Comparison of ENCODE assay signal across 1 fruit fly cellular context in genomic region chr2L:18377109-18377508, dm6.
A peak's percentile ranks its signal among the peaks of the same experiment; 100 is the strongest.
TF ChIP-seq lines count a peak whose summit lies in the region.

No protein-coding gene starts in this region.

TF ChIP-seq in whole organism, embryonic, 481 proteins besides CTCF, POLR2A, EP300 and RAD21 (continued from another document and continues in another):
- no peak for TF ChIP-seq MESR4 (GFP tag; optimal IDR thresholded peaks at IDR 0.05; lab: Kevin White, UChicago)
- no peak for TF ChIP-seq CG18011 (GFP tag; optimal IDR thresholded peaks at IDR 0.05; lab: Kevin White, UChicago)
- peak; percentile 14; the same call in 1 of the 3 replicates for TF ChIP-seq CG14050 (GFP tag; IDR thresholded peaks at IDR 0.05; lab: Robert Waterston, UW)
- TF ChIP-seq Awh (GFP tag; IDR thresholded peaks at IDR 0.05; lab: Robert Waterston, UW), result no peak
- TF ChIP-seq Mes4 (GFP tag; optimal IDR thresholded peaks at IDR 0.05; lab: Kevin White, UChicago), result no peak
- no peak for TF ChIP-seq CG16813 (GFP tag; IDR thresholded peaks at IDR 0.05; lab: Robert Waterston, UW; ENCODE audit: partially characterized antibody)
- TF ChIP-seq Ets65A (GFP tag; lab: Kevin White, UChicago), result peak; percentile 93
- TF ChIP-seq CG2199 (GFP tag; IDR thresholded peaks at IDR 0.05; lab: Robert Waterston, UW), result no peak
- TF ChIP-seq CG30403 (GFP tag; optimal IDR thresholded peaks at IDR 0.05; lab: Kevin White, UChicago), result peak; percentile 50
- TF ChIP-seq pzg (GFP tag; optimal IDR thresholded peaks at IDR 0.05; lab: Kevin White, UChicago), result no peak
- TF ChIP-seq CG4730 (GFP tag; IDR thresholded peaks at IDR 0.05; lab: Robert Waterston, UW), result no peak
- TF ChIP-seq stc (GFP tag; IDR thresholded peaks at IDR 0.05; lab: Robert Waterston, UW), result peak; percentile 45; the same call in 1 of the 2 replicates
- peak; percentile 48 for TF ChIP-seq CG2712 (tag; optimal IDR thresholded peaks at IDR 0.05; lab: Kevin White, UChicago)
- peak; percentile 7 for TF ChIP-seq CG1647 (GFP tag; optimal IDR thresholded peaks at IDR 0.05; lab: Kevin White, UChicago)
- peak; percentile 48 for TF ChIP-seq CG3281 (GFP tag; optimal IDR thresholded peaks at IDR 0.05; lab: Kevin White, UChicago)
- TF ChIP-seq dpn (GFP tag; optimal IDR thresholded peaks at IDR 0.05; lab: Kevin White, UChicago), result peak; percentile 29 to 52
- no peak for TF ChIP-seq ato (GFP tag; IDR thresholded peaks at IDR 0.05; lab: Robert Waterston, UW; ENCODE audit: partially characterized antibody)
- peak; percentile 54 for TF ChIP-seq cwo (GFP tag; optimal IDR thresholded peaks at IDR 0.05; lab: Kevin White, UChicago)
- peak; percentile 40 for TF ChIP-seq CG9727 (GFP tag; optimal IDR thresholded peaks at IDR 0.05; lab: Kevin White, UChicago)
- TF ChIP-seq CG10267 (tag; optimal IDR thresholded peaks at IDR 0.05; lab: Kevin White, UChicago), result peak; percentile 8
- TF ChIP-seq odd (GFP tag; optimal IDR thresholded peaks at IDR 0.05; lab: Kevin White, UChicago), result no peak
- peak; percentile 2 for TF ChIP-seq sug (tag; optimal IDR thresholded peaks at IDR 0.05; lab: Kevin White, UChicago)
- no peak for TF ChIP-seq zf30C (GFP tag; optimal IDR thresholded peaks at IDR 0.05; lab: Kevin White, UChicago)
- peak; percentile 70 for TF ChIP-seq CG2678 (tag; optimal IDR thresholded peaks at IDR 0.05; lab: Kevin White, UChicago)
- no peak for TF ChIP-seq Ada2b (GFP tag; IDR thresholded peaks at IDR 0.05; lab: Robert Waterston, UW)
- TF ChIP-seq NK7.1 (GFP tag; optimal IDR thresholded peaks at IDR 0.05; lab: Kevin White, UChicago), result no peak
- TF ChIP-seq CG6765 (GFP tag; optimal IDR thresholded peaks at IDR 0.05; lab: Kevin White, UChicago), result no peak
- TF ChIP-seq prd (optimal IDR thresholded peaks at IDR 0.05; lab: Kevin White, UChicago), result no peak
- peak; percentile 64; the same call in 2 of the 3 replicates for TF ChIP-seq prd (GFP tag; IDR thresholded peaks at IDR 0.05; lab: Robert Waterston, UW)
- TF ChIP-seq Lim3 (GFP tag; IDR thresholded peaks at IDR 0.05; lab: Robert Waterston, UW), result no peak
- TF ChIP-seq luna (GFP tag; optimal IDR thresholded peaks at IDR 0.05; lab: Kevin White, UChicago), result no peak
- peak; percentile 49 for TF ChIP-seq CG13424 (tag; optimal IDR thresholded peaks at IDR 0.05; lab: Kevin White, UChicago)
- no peak for TF ChIP-seq crol (GFP tag; IDR thresholded peaks at IDR 0.05; lab: Robert Waterston, UW)
- TF ChIP-seq Rx (GFP tag; IDR thresholded peaks at IDR 0.05; lab: Robert Waterston, UW), result peak; percentile 31; the same call in 1 of the 2 replicates
- TF ChIP-seq chm (GFP tag; IDR thresholded peaks at IDR 0.05; lab: Robert Waterston, UW), result no peak
- peak; percentile 56; the same call in 1 of the 3 replicates for TF ChIP-seq CG34422 (GFP tag; IDR thresholded peaks at IDR 0.05; lab: Robert Waterston, UW)
- no peak for TF ChIP-seq sqz (GFP tag; optimal IDR thresholded peaks at IDR 0.05; lab: Kevin White, UChicago)
- no peak for TF ChIP-seq CG1792 (GFP tag; optimal IDR thresholded peaks at IDR 0.05; lab: Kevin White, UChicago)
- TF ChIP-seq hb (GFP tag; IDR thresholded peaks at IDR 0.05; lab: Robert Waterston, UW; ENCODE audit: partially characterized antibody), result no peak
- peak; percentile 20 for TF ChIP-seq CG17385 (GFP tag; optimal IDR thresholded peaks at IDR 0.05; lab: Kevin White, UChicago)
- no peak for TF ChIP-seq CG12104 (GFP tag; optimal IDR thresholded peaks at IDR 0.05; lab: Kevin White, UChicago)
- TF ChIP-seq Atf6 (GFP tag; IDR thresholded peaks at IDR 0.05; lab: Robert Waterston, UW), result 0 out of 2 replicates have a peak, but pooled peaks have one; percentile 20
- no peak for TF ChIP-seq CG15601 (tag; optimal IDR thresholded peaks at IDR 0.05; lab: Kevin White, UChicago)
- TF ChIP-seq bowl (GFP tag; IDR thresholded peaks at IDR 0.05; lab: Robert Waterston, UW), result no peak
- peak; percentile 48 for TF ChIP-seq sisA (GFP tag; IDR thresholded peaks at IDR 0.05; lab: Robert Waterston, UW)
- TF ChIP-seq Hr51 (GFP tag; optimal IDR thresholded peaks at IDR 0.05; lab: Kevin White, UChicago), result peak in 1 of 2 experiments; percentile 72
- TF ChIP-seq CG18599 (GFP tag; optimal IDR thresholded peaks at IDR 0.05; lab: Kevin White, UChicago), result peak; percentile 80
- peak; percentile 8 for TF ChIP-seq CG18764 (GFP tag; optimal IDR thresholded peaks at IDR 0.05; lab: Kevin White, UChicago)
- no peak for TF ChIP-seq CG4707 (GFP tag; optimal IDR thresholded peaks at IDR 0.05; lab: Kevin White, UChicago)
- peak; percentile 1 for TF ChIP-seq Sry-δ (GFP tag; optimal IDR thresholded peaks at IDR 0.05; lab: Kevin White, UChicago)
- TF ChIP-seq CG7839 (tag; optimal IDR thresholded peaks at IDR 0.05; lab: Kevin White, UChicago), result peak; percentile 57
- TF ChIP-seq caup (GFP tag; optimal IDR thresholded peaks at IDR 0.05; lab: Kevin White, UChicago; ENCODE audit: severe bottlenecking), result peak; percentile 20
- peak; percentile 39 for TF ChIP-seq org-1 (GFP tag; optimal IDR thresholded peaks at IDR 0.05; lab: Kevin White, UChicago)
- no peak for TF ChIP-seq CG4617 (GFP tag; optimal IDR thresholded peaks at IDR 0.05; lab: Kevin White, UChicago; ENCODE audit: borderline replicate concordance)
- no peak for TF ChIP-seq CG14710 (tag; optimal IDR thresholded peaks at IDR 0.05; lab: Kevin White, UChicago)
- TF ChIP-seq CG15269 (tag; optimal IDR thresholded peaks at IDR 0.05; lab: Kevin White, UChicago), result peak; percentile 60
- no peak for TF ChIP-seq C15 (GFP tag; IDR thresholded peaks at IDR 0.05; lab: Robert Waterston, UW)
- TF ChIP-seq ERR (GFP tag; optimal IDR thresholded peaks at IDR 0.05; lab: Kevin White, UChicago), result peak; percentile 31
- peak; percentile 5 for TF ChIP-seq CG10147 (GFP tag; optimal IDR thresholded peaks at IDR 0.05; lab: Kevin White, UChicago)
- no peak for TF ChIP-seq fu2 (GFP tag; optimal IDR thresholded peaks at IDR 0.05; lab: Kevin White, UChicago)
- no peak for TF ChIP-seq Fer2 (tag; optimal IDR thresholded peaks at IDR 0.05; lab: Kevin White, UChicago)
- TF ChIP-seq CG3065 (GFP tag; optimal IDR thresholded peaks at IDR 0.05; lab: Kevin White, UChicago), result no peak
- TF ChIP-seq pho (GFP tag; optimal IDR thresholded peaks at IDR 0.05; lab: Kevin White, UChicago), result peak; percentile 14
- peak; percentile 16 for TF ChIP-seq sens (GFP tag; lab: Kevin White, UChicago)
- TF ChIP-seq HLH3B (GFP tag; IDR thresholded peaks at IDR 0.05; lab: Robert Waterston, UW), result 0 out of 2 replicates have a peak, but pooled peaks have one; percentile 30
- peak; percentile 30 for TF ChIP-seq ATbp (GFP tag; optimal IDR thresholded peaks at IDR 0.05; lab: Kevin White, UChicago)
- no peak for TF ChIP-seq toy (GFP tag; IDR thresholded peaks at IDR 0.05; lab: Robert Waterston, UW)
- peak; percentile 44 for TF ChIP-seq CG16863 (GFP tag; optimal IDR thresholded peaks at IDR 0.05; lab: Kevin White, UChicago)
- TF ChIP-seq Blimp-1 (GFP tag; optimal IDR thresholded peaks at IDR 0.05; lab: Kevin White, UChicago), result peak; percentile 40
- peak; percentile 26 for TF ChIP-seq Asciz (GFP tag; optimal IDR thresholded peaks at IDR 0.05; lab: Kevin White, UChicago)
- no peak for TF ChIP-seq CG6854 (GFP tag; optimal IDR thresholded peaks at IDR 0.05; lab: Kevin White, UChicago)
- TF ChIP-seq abd-A (tag; optimal IDR thresholded peaks at IDR 0.05; lab: Kevin White, UChicago), result peak; percentile 12
- TF ChIP-seq chif (GFP tag; optimal IDR thresholded peaks at IDR 0.05; lab: Kevin White, UChicago), result peak; percentile 20 to 29
- peak; percentile 8; the same call in 1 of the 2 replicates for TF ChIP-seq CG14441 (GFP tag; IDR thresholded peaks at IDR 0.05; lab: Robert Waterston, UW)
- no peak for TF ChIP-seq ash1 (GFP tag; optimal IDR thresholded peaks at IDR 0.05; lab: Kevin White, UChicago)
- TF ChIP-seq tap (tag; optimal IDR thresholded peaks at IDR 0.05; lab: Kevin White, UChicago), result peak; percentile 11
- no peak for TF ChIP-seq CG12299 (tag; optimal IDR thresholded peaks at IDR 0.05; lab: Kevin White, UChicago)
- peak; percentile 32 for TF ChIP-seq CG13296 (GFP tag; optimal IDR thresholded peaks at IDR 0.05; lab: Kevin White, UChicago)
- TF ChIP-seq CG17568 (GFP tag; optimal IDR thresholded peaks at IDR 0.05; lab: Kevin White, UChicago), result peak; percentile 17
- TF ChIP-seq CG7372 (GFP tag; IDR thresholded peaks at IDR 0.05; lab: Robert Waterston, UW), result no peak
- peak; percentile 53; the same call in 2 of the 3 replicates for TF ChIP-seq zfh1 (GFP tag; IDR thresholded peaks at IDR 0.05; lab: Robert Waterston, UW)
- TF ChIP-seq Ssrp (tag; optimal IDR thresholded peaks at IDR 0.05; lab: Kevin White, UChicago), result peak; percentile 16
- no peak for TF ChIP-seq gfzf (GFP tag; optimal IDR thresholded peaks at IDR 0.05; lab: Kevin White, UChicago)
- TF ChIP-seq Hmr (GFP tag; optimal IDR thresholded peaks at IDR 0.05; lab: Kevin White, UChicago), result peak; percentile 63
- TF ChIP-seq zen2 (GFP tag; IDR thresholded peaks at IDR 0.05; lab: Robert Waterston, UW; ENCODE audit: partially characterized antibody), result no peak
- TF ChIP-seq BtbVII (GFP tag; optimal IDR thresholded peaks at IDR 0.05; lab: Kevin White, UChicago), result peak; percentile 15
- no peak for TF ChIP-seq rib (GFP tag; IDR thresholded peaks at IDR 0.05; lab: Robert Waterston, UW)
- peak; percentile 28; the same call in 1 of the 2 replicates for TF ChIP-seq CG6689 (GFP tag; IDR thresholded peaks at IDR 0.05; lab: Robert Waterston, UW)
- no peak for TF ChIP-seq CG3726 (GFP tag; IDR thresholded peaks at IDR 0.05; lab: Robert Waterston, UW)
- 0 out of 2 replicates have a peak, but pooled peaks have one; percentile 22 for TF ChIP-seq Drgx (GFP tag; IDR thresholded peaks at IDR 0.05; lab: Robert Waterston, UW)
- TF ChIP-seq CG5180 (GFP tag; optimal IDR thresholded peaks at IDR 0.05; lab: Kevin White, UChicago), result no peak
- TF ChIP-seq az2 (GFP tag; optimal IDR thresholded peaks at IDR 0.05; lab: Kevin White, UChicago), result peak; percentile 31
- no peak for TF ChIP-seq yki (optimal IDR thresholded peaks at IDR 0.05; lab: Kevin White, UChicago)
- TF ChIP-seq CG15696 (tag; optimal IDR thresholded peaks at IDR 0.05; lab: Kevin White, UChicago), result no peak
- TF ChIP-seq gem (tag; optimal IDR thresholded peaks at IDR 0.05; lab: Kevin White, UChicago), result peak; percentile 69
- no peak for TF ChIP-seq pan (optimal IDR thresholded peaks at IDR 0.05; lab: Kevin White, UChicago)
- peak in 1 of 2 experiments; percentile 65 for TF ChIP-seq pan (GFP tag; optimal IDR thresholded peaks at IDR 0.05 in 1 of 2, IDR thresholded peaks at IDR 0.05 in 1 of 2)
- peak; percentile 58 for TF ChIP-seq unpg (GFP tag; optimal IDR thresholded peaks at IDR 0.05; lab: Kevin White, UChicago)
- no peak for TF ChIP-seq Elba2 (GFP tag; optimal IDR thresholded peaks at IDR 0.05; lab: Kevin White, UChicago)
- TF ChIP-seq Chrac-16 (GFP tag; optimal IDR thresholded peaks at IDR 0.05; lab: Kevin White, UChicago), result peak; percentile 22
- no peak for TF ChIP-seq CG2202 (tag; optimal IDR thresholded peaks at IDR 0.05; lab: Kevin White, UChicago)
- no peak for TF ChIP-seq Ravus (GFP tag; IDR thresholded peaks at IDR 0.05; lab: Robert Waterston, UW)
- TF ChIP-seq CG7745 (tag; optimal IDR thresholded peaks at IDR 0.05; lab: Kevin White, UChicago), result no peak
- TF ChIP-seq hkb (optimal IDR thresholded peaks at IDR 0.05; lab: Kevin White, UChicago), result no peak
- peak; percentile 29; the same call in 1 of the 2 replicates for TF ChIP-seq hkb (GFP tag; IDR thresholded peaks at IDR 0.05; lab: Robert Waterston, UW)
- no peak for TF ChIP-seq nerfin-2 (GFP tag; IDR thresholded peaks at IDR 0.05; lab: Robert Waterston, UW; ENCODE audit: partially characterized antibody)
- no peak for TF ChIP-seq tll (GFP tag; optimal IDR thresholded peaks at IDR 0.05; lab: Kevin White, UChicago)
- no peak for TF ChIP-seq cad (GFP tag; optimal IDR thresholded peaks at IDR 0.05; lab: Kevin White, UChicago)
- 0 out of 3 replicates have a peak, but pooled peaks have one; percentile 43 for TF ChIP-seq CG17361 (GFP tag; IDR thresholded peaks at IDR 0.05; lab: Robert Waterston, UW)
- no peak for TF ChIP-seq Nf-YB (GFP tag; optimal IDR thresholded peaks at IDR 0.05; lab: Kevin White, UChicago)
- TF ChIP-seq Sox100B (GFP tag; optimal IDR thresholded peaks at IDR 0.05; lab: Kevin White, UChicago), result peak; percentile 27
- TF ChIP-seq bab2 (GFP tag; optimal IDR thresholded peaks at IDR 0.05; lab: Kevin White, UChicago), result peak; percentile 11
- TF ChIP-seq CG12236 (GFP tag; optimal IDR thresholded peaks at IDR 0.05; lab: Kevin White, UChicago), result no peak
- TF ChIP-seq insv (GFP tag; optimal IDR thresholded peaks at IDR 0.05; lab: Kevin White, UChicago), result no peak
- TF ChIP-seq dysf (GFP tag; IDR thresholded peaks at IDR 0.05; lab: Robert Waterston, UW), result peak; percentile 72
- TF ChIP-seq Hmx (GFP tag; optimal IDR thresholded peaks at IDR 0.05; lab: Kevin White, UChicago), result no peak
- peak; percentile 56 for TF ChIP-seq Fer3 (tag; optimal IDR thresholded peaks at IDR 0.05; lab: Kevin White, UChicago)
- peak; percentile 53 for TF ChIP-seq CG17359 (tag; optimal IDR thresholded peaks at IDR 0.05; lab: Kevin White, UChicago)
- peak; percentile 69 for TF ChIP-seq Fer1 (GFP tag; optimal IDR thresholded peaks at IDR 0.05; lab: Kevin White, UChicago)
- TF ChIP-seq CG7556 (GFP tag; optimal IDR thresholded peaks at IDR 0.05; lab: Kevin White, UChicago), result peak; percentile 58
- no peak for TF ChIP-seq CG6272 (GFP tag; IDR thresholded peaks at IDR 0.05; lab: Robert Waterston, UW)
- no peak for TF ChIP-seq CG8944 (GFP tag; optimal IDR thresholded peaks at IDR 0.05; lab: Kevin White, UChicago)
- peak; percentile 31 for TF ChIP-seq chn (GFP tag; optimal IDR thresholded peaks at IDR 0.05; lab: Kevin White, UChicago)
- TF ChIP-seq tgo (GFP tag; IDR thresholded peaks at IDR 0.05; lab: Robert Waterston, UW), result peak; percentile 53; the same call in 2 of the 3 replicates
- TF ChIP-seq Optix (GFP tag; IDR thresholded peaks at IDR 0.05; lab: Robert Waterston, UW), result 0 out of 3 replicates have a peak, but pooled peaks have one; percentile 20
- TF ChIP-seq ems (GFP tag; optimal IDR thresholded peaks at IDR 0.05; lab: Kevin White, UChicago), result peak; percentile 19
- TF ChIP-seq fd102C (GFP tag; optimal IDR thresholded peaks at IDR 0.05; lab: Kevin White, UChicago), result no peak
- TF ChIP-seq CG14014 (GFP tag; IDR thresholded peaks at IDR 0.05; lab: Robert Waterston, UW), result peak; percentile 40; the same call in 1 of the 2 replicates
- TF ChIP-seq Hsf (GFP tag; optimal IDR thresholded peaks at IDR 0.05; lab: Kevin White, UChicago), result peak; percentile 35
- peak; percentile 24 for TF ChIP-seq CG12659 (GFP tag; optimal IDR thresholded peaks at IDR 0.05; lab: Kevin White, UChicago)
- TF ChIP-seq Spps (tag; optimal IDR thresholded peaks at IDR 0.05; lab: Kevin White, UChicago), result no peak
- TF ChIP-seq fd3F (GFP tag; optimal IDR thresholded peaks at IDR 0.05; lab: Kevin White, UChicago), result no peak
